Fruit fly (Drosophila melanogaster) whole organism, embryonic: Measurements from ENCODE around the gene CG6028.

Experiments used
- Blimp-1 ChIP-seq: fragments of 200-800 bp; sonication (Bioruptor generic); optimal IDR thresholded peaks from 3 replicates; lab custom pipeline; 2018; ENCODE audit warnings: missing biosample characterization, missing genetic modification characterization, mild to moderate bottlenecking, moderate library complexity, missing genetic modification reagents
- BtbVII ChIP-seq: fragments of 200-800 bp; sonication (Bioruptor generic); optimal IDR thresholded peaks from 3 replicates; lab custom pipeline; 2017; ENCODE audit warnings: missing biosample characterization, mild to moderate bottlenecking, missing genetic modification characterization
- CG10147 ChIP-seq: fragments of 200-800 bp; sonication (Bioruptor generic); optimal IDR thresholded peaks from 2 replicates; lab custom pipeline; 2019; ENCODE audit warnings: missing biosample characterization, mild to moderate bottlenecking, missing genetic modification characterization, moderate library complexity
- CG10274 ChIP-seq: fragments of 200-800 bp; sonication (Bioruptor generic); optimal IDR thresholded peaks from 3 replicates; lab custom pipeline; 2017; ENCODE audit warnings: missing biosample characterization, mild to moderate bottlenecking, missing genetic modification characterization
- CG11723 ChIP-seq: fragments of 200-800 bp; sonication (Bioruptor generic); optimal IDR thresholded peaks from 2 replicates; lab custom pipeline; 2017; ENCODE audit warnings: missing biosample characterization, mild to moderate bottlenecking, missing genetic modification characterization
- CG12104 ChIP-seq: fragments of 200-800 bp; sonication (Bioruptor generic); optimal IDR thresholded peaks from 3 replicates; lab custom pipeline; 2016; ENCODE audit warnings: missing biosample characterization, missing genetic modification characterization
- CG12236 ChIP-seq: fragments of 200-800 bp; sonication (Bioruptor generic); optimal IDR thresholded peaks from 2 replicates; lab custom pipeline; 2016; ENCODE audit warnings: missing biosample characterization, missing genetic modification characterization
- CG13296 ChIP-seq: fragments of 200-800 bp; sonication (Bioruptor generic); optimal IDR thresholded peaks from 3 replicates; lab custom pipeline; 2018; ENCODE audit warnings: missing biosample characterization, mild to moderate bottlenecking, missing genetic modification characterization
- CG14710 ChIP-seq: fragments of 200-800 bp; sonication (Bioruptor generic); optimal IDR thresholded peaks from 3 replicates; lab custom pipeline; 2019; ENCODE audit warnings: missing biosample characterization, mild to moderate bottlenecking, missing genetic modification characterization, moderate library complexity
- CG15514 ChIP-seq: fragments of 200-800 bp; sonication (Bioruptor generic); optimal IDR thresholded peaks from 3 replicates; lab custom pipeline; 2017; ENCODE audit warnings: missing biosample characterization, missing genetic modification characterization, mild to moderate bottlenecking, moderate library complexity, missing genetic modification reagents
- CG18599 ChIP-seq: fragments of 200-800 bp; sonication (Bioruptor generic); optimal IDR thresholded peaks from 3 replicates; lab custom pipeline; 2017; ENCODE audit warnings: missing biosample characterization, missing genetic modification characterization, mild to moderate bottlenecking, moderate library complexity, missing genetic modification reagents
- CG2116 ChIP-seq: fragments of 200-800 bp; sonication (Bioruptor generic); optimal IDR thresholded peaks from 3 replicates; lab custom pipeline; 2018; ENCODE audit warnings: missing biosample characterization, mild to moderate bottlenecking, missing genetic modification characterization
- CG2199 ChIP-seq: fragments of 200-800 bp; sonication (Bioruptor generic); IDR thresholded peaks from 3 replicates; pipeline ENCODE4 v1.3.6; 2022; ENCODE audit warnings: missing biosample characterization, missing genetic modification characterization
- CG2202 ChIP-seq: fragments of 200-800 bp; sonication (Bioruptor generic); optimal IDR thresholded peaks from 2 replicates; lab custom pipeline; 2018; ENCODE audit warnings: missing biosample characterization, mild to moderate bottlenecking, missing genetic modification characterization
- CG2678 ChIP-seq: fragments of 200-800 bp; sonication (Bioruptor generic); optimal IDR thresholded peaks from 3 replicates; lab custom pipeline; 2019; ENCODE audit warnings: missing biosample characterization, mild to moderate bottlenecking, missing genetic modification characterization, moderate library complexity
- CG2712 ChIP-seq: fragments of 200-800 bp; optimal IDR thresholded peaks from 3 replicates; lab custom pipeline; 2019; ENCODE audit warnings: missing biosample characterization, mild to moderate bottlenecking, missing genetic modification characterization, moderate library complexity
- CG3281 ChIP-seq: fragments of 200-800 bp; sonication (Bioruptor generic); optimal IDR thresholded peaks from 3 replicates; lab custom pipeline; 2017; ENCODE audit warnings: missing biosample characterization, mild to moderate bottlenecking, missing genetic modification characterization
- CG4617 ChIP-seq: fragments of 200-800 bp; sonication (Bioruptor generic); optimal IDR thresholded peaks from 3 replicates; lab custom pipeline; 2016; ENCODE audit warnings: missing biosample characterization, missing genetic modification characterization, borderline replicate concordance
- CG4820 ChIP-seq: fragments of 200-800 bp; sonication (Bioruptor generic); optimal IDR thresholded peaks from 3 replicates; lab custom pipeline; 2016; ENCODE audit warnings: missing biosample characterization, missing genetic modification characterization
- CG6791 ChIP-seq: fragments of 200-800 bp; sonication (Bioruptor generic); IDR thresholded peaks from 3 replicates; pipeline ENCODE4 v1.3.6; 2022; ENCODE audit warnings: missing biosample characterization, missing genetic modification characterization; ENCODE audit not compliant: partially characterized antibody
- CG7963 ChIP-seq: fragments of 200-800 bp; sonication (Bioruptor generic); IDR thresholded peaks from 3 replicates; pipeline ENCODE4 v1.3.6; 2022; ENCODE audit warnings: missing biosample characterization, missing genetic modification characterization; ENCODE audit not compliant: partially characterized antibody
- CrebB ChIP-seq: fragments of 200-800 bp; sonication (Bioruptor generic); optimal IDR thresholded peaks from 3 replicates; lab custom pipeline; 2018; ENCODE audit warnings: missing biosample characterization, mild to moderate bottlenecking, missing genetic modification characterization
- Deaf1 ChIP-seq: fragments of 200-800 bp; optimal IDR thresholded peaks from 3 replicates; lab custom pipeline; 2019; ENCODE audit warnings: missing biosample characterization, mild to moderate bottlenecking, missing genetic modification characterization, moderate library complexity
- Elba2 ChIP-seq: fragments of 200-800 bp; sonication (Bioruptor generic); optimal IDR thresholded peaks from 3 replicates; lab custom pipeline; 2016; ENCODE audit warnings: missing biosample characterization, missing genetic modification characterization
- Fer1 ChIP-seq: fragments of 200-800 bp; sonication (Bioruptor generic); optimal IDR thresholded peaks from 2 replicates; lab custom pipeline; 2017; ENCODE audit warnings: missing biosample characterization, mild to moderate bottlenecking, missing genetic modification characterization
- Max ChIP-seq: fragments of 200-800 bp; sonication (Bioruptor generic); optimal IDR thresholded peaks from 2 replicates; lab custom pipeline; 2016; ENCODE audit warnings: missing biosample characterization, mild to moderate bottlenecking, missing genetic modification characterization
- Med ChIP-seq: fragments of 200-800 bp; sonication (Bioruptor generic); peaks from one replicate; lab custom pipeline; 2016; ENCODE audit warnings: missing biosample characterization, missing genetic modification characterization, mild to moderate bottlenecking, inconsistent platforms, moderate library complexity
- NFAT ChIP-seq: fragments of 200-800 bp; sonication (Bioruptor generic); IDR thresholded peaks from 2 replicates; pipeline ENCODE4 v1.3.6; 2022; ENCODE audit warnings: missing biosample characterization, missing genetic modification characterization
- Pdp1 ChIP-seq, 2 experiments: fragments of 200-800 bp; sonication (Bioruptor generic); optimal IDR thresholded peaks; 3 replicates each; lab custom pipeline; 2016; ENCODE audit warnings: missing biosample characterization in 2 of 2, missing genetic modification characterization in 2 of 2, mild to moderate bottlenecking in 1 of 2, moderate library complexity in 1 of 2
- Sox102F ChIP-seq: fragments of 200-800 bp; sonication (Bioruptor generic); optimal IDR thresholded peaks from 2 replicates; lab custom pipeline; 2018; ENCODE audit warnings: missing biosample characterization, mild to moderate bottlenecking, missing genetic modification characterization, moderate library complexity
- Spps ChIP-seq: fragments of 200-800 bp; sonication (Bioruptor generic); optimal IDR thresholded peaks from 2 replicates; lab custom pipeline; 2018; ENCODE audit warnings: missing biosample characterization, mild to moderate bottlenecking, missing genetic modification characterization
- Taf1 ChIP-seq: fragments of 200-800 bp; sonication (Bioruptor generic); IDR thresholded peaks from 2 replicates; pipeline ENCODE4 v1.3.6; 2022; ENCODE audit warnings: missing biosample characterization, missing genetic modification characterization
- Xrp1 ChIP-seq: fragments of 200-800 bp; sonication (Bioruptor generic); IDR thresholded peaks from 2 replicates; pipeline ENCODE4 v1.3.6; 2022; ENCODE audit warnings: missing biosample characterization, missing genetic modification characterization
- br ChIP-seq: fragments of >200 bp; optimal IDR thresholded peaks from 2 replicates; lab custom pipeline; 2017
- bsh ChIP-seq, 2 experiments: fragments of 200-800 bp; sonication (Bioruptor generic); optimal IDR thresholded peaks; 2 replicates each; lab custom pipeline; 2017 to 2018; ENCODE audit warnings: mild to moderate bottlenecking in 2 of 2, missing biosample characterization in 2 of 2, missing genetic modification characterization in 2 of 2, moderate library complexity in 1 of 2
- caup ChIP-seq: fragments of 200-800 bp; sonication (Bioruptor generic); optimal IDR thresholded peaks from 3 replicates; lab custom pipeline; 2017; ENCODE audit warnings: missing biosample characterization, mild to moderate bottlenecking, missing genetic modification characterization, moderate library complexity; ENCODE audit not compliant: severe bottlenecking
- chm ChIP-seq: fragments of 200-800 bp; sonication (Bioruptor generic); IDR thresholded peaks from 2 replicates; pipeline ENCODE4 v1.3.6; 2022; ENCODE audit warnings: missing biosample characterization, missing genetic modification characterization
- danr ChIP-seq: fragments of 200-800 bp; sonication (Bioruptor generic); IDR thresholded peaks from 2 replicates; pipeline ENCODE4 v1.3.6; 2022; ENCODE audit warnings: missing biosample characterization, missing genetic modification characterization
- disco-r ChIP-seq: fragments of 200-800 bp; sonication (Bioruptor generic); optimal IDR thresholded peaks from 2 replicates; lab custom pipeline; 2016; ENCODE audit warnings: missing biosample characterization, missing genetic modification characterization
- dm ChIP-seq: fragments of 200-800 bp; sonication (Bioruptor generic); optimal IDR thresholded peaks from 3 replicates; lab custom pipeline; 2016; ENCODE audit warnings: missing biosample characterization, missing genetic modification characterization
- eve ChIP-seq, 2 experiments: fragments of >200 bp; optimal IDR thresholded peaks; 2 replicates each; lab custom pipeline; 2017; ENCODE audit warnings: missing biosample characterization in 2 of 2, missing genetic modification characterization in 2 of 2
- fd64A ChIP-seq: fragments of 200-800 bp; sonication (Bioruptor generic); optimal IDR thresholded peaks from 3 replicates; lab custom pipeline; 2018; ENCODE audit warnings: missing biosample characterization, mild to moderate bottlenecking, missing genetic modification characterization
- grn ChIP-seq: fragments of 200-800 bp; sonication (Bioruptor generic); optimal IDR thresholded peaks from 3 replicates; lab custom pipeline; 2017; ENCODE audit warnings: missing biosample characterization, missing genetic modification characterization
- her ChIP-seq: fragments of 200-800 bp; sonication (Bioruptor generic); optimal IDR thresholded peaks from 2 replicates; lab custom pipeline; 2016; ENCODE audit warnings: missing biosample characterization, missing genetic modification characterization
- jumu ChIP-seq: fragments of 200-800 bp; sonication (Bioruptor generic); optimal IDR thresholded peaks from 3 replicates; lab custom pipeline; 2016; ENCODE audit warnings: missing biosample characterization, missing genetic modification characterization
- lab ChIP-seq: fragments of 200-800 bp; sonication (Bioruptor generic); optimal IDR thresholded peaks from 3 replicates; lab custom pipeline; 2017; ENCODE audit warnings: missing biosample characterization, missing genetic modification characterization, mild to moderate bottlenecking, moderate library complexity, missing genetic modification reagents
- lbe ChIP-seq: fragments of 200-800 bp; sonication (Bioruptor generic); optimal IDR thresholded peaks from 2 replicates; lab custom pipeline; 2016; ENCODE audit warnings: missing biosample characterization, mild to moderate bottlenecking, missing genetic modification characterization
- pan ChIP-seq, 4 experiments: fragments of >200 bp in 3 of 4; fragments of 200-800 bp in 1 of 4; sonication (Bioruptor generic) in 1 of 4; optimal IDR thresholded peaks in 3 of 4; IDR thresholded peaks in 1 of 4; 2 replicates each; pipeline versions ENCODE4 v1.3.6 to Lab custom; 2017 to 2022; ENCODE audit warnings: missing biosample characterization in 2 of 4, missing genetic modification characterization in 2 of 4, mixed read lengths in 1 of 4
- ranshi ChIP-seq: fragments of 200-800 bp; sonication (Bioruptor generic); IDR thresholded peaks from 2 replicates; pipeline ENCODE4 v1.3.6; 2022; ENCODE audit warnings: missing biosample characterization, missing genetic modification characterization
- stwl ChIP-seq: fragments of 200-800 bp; sonication (Bioruptor generic); optimal IDR thresholded peaks from 3 replicates; lab custom pipeline; 2018; ENCODE audit warnings: missing biosample characterization, mild to moderate bottlenecking, missing genetic modification characterization, moderate library complexity
- zen ChIP-seq: fragments of 200-800 bp; sonication (Bioruptor generic); optimal IDR thresholded peaks from 3 replicates; lab custom pipeline; 2018; ENCODE audit warnings: missing biosample characterization, mild to moderate bottlenecking, missing genetic modification characterization, moderate library complexity

The CG6028 gene

dm6 chr3R:22066440-22066839, 41.1 kb upstream of the CG6028 start:
- TF ChIP-seq NFAT, result no peak
- peak; percentile 14 for TF ChIP-seq CG2202 (tag; lab: Kevin White, UChicago)
- no peak for TF ChIP-seq CG13296 (GFP tag; lab: Kevin White, UChicago)
- no peak for TF ChIP-seq ranshi (GFP tag; lab: Robert Waterston, UW)
- TF ChIP-seq br, result no peak
- TF ChIP-seq Blimp-1, result peak; percentile 8
- TF ChIP-seq her (GFP tag; lab: Kevin White, UChicago), result no peak
- peak; percentile 5 for TF ChIP-seq CG3281
- TF ChIP-seq CG2116 (GFP tag; lab: Kevin White, UChicago), result no peak
- no peak for TF ChIP-seq danr (GFP tag; lab: Robert Waterston, UW)
- no peak for TF ChIP-seq CG11723 (GFP tag; lab: Kevin White, UChicago)
- peak in 1 of 2 experiments; percentile 11 for TF ChIP-seq Pdp1 (GFP tag; optimal IDR thresholded peaks at IDR 0.05; lab: Kevin White, UChicago)
- peak; percentile 33 for TF ChIP-seq stwl (tag; lab: Kevin White, UChicago)
- no peak for TF ChIP-seq pan (optimal IDR thresholded peaks at IDR 0.05; lab: Kevin White, UChicago)
- no peak for TF ChIP-seq pan (GFP tag; optimal IDR thresholded peaks at IDR 0.05 in 1 of 2, IDR thresholded peaks at IDR 0.05 in 1 of 2)
- peak; percentile 23 for TF ChIP-seq CG10274
- no peak for TF ChIP-seq jumu (GFP tag; lab: Kevin White, UChicago)
- no peak for TF ChIP-seq Elba2
- TF ChIP-seq Med (GFP tag; lab: Kevin White, UChicago), result peak; percentile 12
- no peak for TF ChIP-seq Sox102F (GFP tag; lab: Kevin White, UChicago)
- no peak for TF ChIP-seq Deaf1 (tag; lab: Kevin White, UChicago)
- 0 out of 2 replicates have a peak, but pooled peaks have one; percentile 14 for TF ChIP-seq Xrp1
- TF ChIP-seq grn (GFP tag; lab: Kevin White, UChicago), result peak; percentile 2
- peak; percentile 14 for TF ChIP-seq fd64A (GFP tag; lab: Kevin White, UChicago)
- peak; percentile 16 for TF ChIP-seq Spps (tag; lab: Kevin White, UChicago)
- no peak for TF ChIP-seq CG12236
- TF ChIP-seq CG2199 (GFP tag; lab: Robert Waterston, UW), result 0 out of 3 replicates have a peak, but pooled peaks have one; percentile 46
- no peak for TF ChIP-seq CG14710 (tag; lab: Kevin White, UChicago)
- TF ChIP-seq CG12104 (GFP tag; lab: Kevin White, UChicago), result no peak
- TF ChIP-seq disco-r (GFP tag; lab: Kevin White, UChicago), result no peak
- TF ChIP-seq Max (GFP tag; lab: Kevin White, UChicago), result no peak
- no peak for TF ChIP-seq CG4617 (GFP tag; lab: Kevin White, UChicago)
- TF ChIP-seq chm (GFP tag; lab: Robert Waterston, UW), result peak; percentile 38; the same call in 1 of the 2 replicates
- TF ChIP-seq bsh (GFP tag; optimal IDR thresholded peaks at IDR 0.05; lab: Kevin White, UChicago), result peak in 1 of 2 experiments; percentile 3
- peak; percentile 7 for TF ChIP-seq CG2712 (tag; lab: Kevin White, UChicago)
- no peak for TF ChIP-seq CG6791
- no peak for TF ChIP-seq CG4820
- TF ChIP-seq lbe (GFP tag; lab: Kevin White, UChicago), result no peak
- TF ChIP-seq Taf1, result no peak
- TF ChIP-seq eve (GFP tag; optimal IDR thresholded peaks at IDR 0.05; lab: Kevin White, UChicago), result no peak

DNA sequence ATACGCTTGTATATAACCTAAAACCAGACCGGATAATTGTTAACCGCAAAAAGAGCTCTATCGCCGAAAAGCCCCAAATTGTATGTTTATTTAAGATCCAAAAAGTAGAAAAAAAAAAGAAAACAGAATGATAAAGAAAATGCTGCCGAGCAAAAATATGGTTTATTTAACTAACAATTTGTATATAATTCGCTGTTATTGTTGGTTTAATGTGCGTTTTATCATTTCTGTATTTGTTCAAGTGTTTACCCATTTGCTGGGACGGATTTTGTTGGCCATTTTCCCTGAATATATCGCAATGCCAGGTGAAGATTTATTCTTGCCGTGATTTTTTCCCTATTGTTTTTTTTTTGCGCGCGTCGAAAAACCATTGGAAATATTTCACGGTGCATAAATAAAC, 31.8 kb upstream of the CG6028 start:
- TF ChIP-seq CrebB (tag; lab: Kevin White, UChicago) (no peak), CG7963 (no peak), zen (no peak), CG18599 (GFP tag; lab: Kevin White, UChicago) (peak; percentile 24), dm (GFP tag; lab: Kevin White, UChicago) (no peak), CG10147 (GFP tag; lab: Kevin White, UChicago) (peak; percentile 4), Max (GFP tag; lab: Kevin White, UChicago) (no peak), lab (GFP tag; lab: Kevin White, UChicago) (peak; percentile 42), Fer1 (peak; percentile 39), CG2678 (peak; percentile 25), caup (GFP tag; lab: Kevin White, UChicago) (peak; percentile 68), CG15514 (GFP tag; lab: Kevin White, UChicago) (peak; percentile 1), BtbVII (peak; percentile 54)
